Worm (Caenorhabditis elegans): ENCODE data around the gene Y46G5A.22.

Y46G5A.22 gene

DNA sequence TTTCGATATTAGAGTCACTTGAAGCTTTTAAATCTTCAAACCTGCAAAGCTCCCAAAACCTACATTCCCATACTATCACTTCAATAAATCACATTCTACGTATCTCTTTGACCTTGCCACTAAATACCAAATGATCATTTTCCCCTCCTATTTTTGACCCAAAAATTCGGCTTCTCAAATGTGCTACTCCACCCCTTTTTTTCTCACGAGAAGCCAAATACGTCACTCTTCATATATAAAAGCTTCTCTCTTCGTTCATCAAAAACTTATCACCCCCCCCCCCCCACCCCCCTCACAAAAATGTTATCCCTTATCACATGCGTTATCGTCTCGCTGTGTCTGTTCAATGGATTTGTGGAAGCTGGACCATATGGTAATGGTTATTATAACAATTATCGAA, 8.4 kb upstream of the Y46G5A.22 start, which contains the start of gene Y46G5A.38:
Gene Y46G5A.38 (plus strand): TSS at position 301 of the 400 bp plus-strand sequence.
- no peak for TF ChIP-seq mxl-3 (GFP tag; optimal IDR thresholded peaks at IDR 0.05)
- TF ChIP-seq zfp-2 (tag; optimal IDR thresholded peaks at IDR 0.05): no peak
- TF ChIP-seq dve-1 (tag; optimal IDR thresholded peaks at IDR 0.05; ENCODE audit: insufficient read depth): no peak
- no peak for TF ChIP-seq Y105C5A.15 (GFP tag; IDR thresholded peaks at IDR 0.05)
- no peak for TF ChIP-seq nhr-76 (tag; optimal IDR thresholded peaks at IDR 0.05)
- no peak for TF ChIP-seq rbr-2 (tag; optimal IDR thresholded peaks at IDR 0.05)
- no peak for TF ChIP-seq nhr-237 (tag; optimal IDR thresholded peaks at IDR 0.05)
- TF ChIP-seq spr-1 (tag; optimal IDR thresholded peaks at IDR 0.05): no peak
- TF ChIP-seq dmd-6 (GFP tag; IDR thresholded peaks at IDR 0.05): no peak
- TF ChIP-seq ztf-7 (tag; optimal IDR thresholded peaks at IDR 0.05): no peak
- no peak for TF ChIP-seq mdl-1 (tag; optimal IDR thresholded peaks at IDR 0.05)
- no peak for TF ChIP-seq fkh-10 (GFP tag; optimal IDR thresholded peaks at IDR 0.05)
- TF ChIP-seq ceh-20 (GFP tag; IDR thresholded peaks at IDR 0.05): no peak
- no peak for TF ChIP-seq aly-2 (tag; optimal IDR thresholded peaks at IDR 0.05)
- TF ChIP-seq lin-15B (tag; optimal IDR thresholded peaks at IDR 0.05): no peak
- no peak for TF ChIP-seq daf-19 (GFP tag; conservative IDR thresholded peaks at IDR 0.05)
- no peak for TF ChIP-seq lim-7 (GFP tag; IDR thresholded peaks at IDR 0.05)
- no peak for TF ChIP-seq hlh-11 (tag; optimal IDR thresholded peaks at IDR 0.05)
- no peak for TF ChIP-seq F37D6.2 (tag; optimal IDR thresholded peaks at IDR 0.05)

DNA sequence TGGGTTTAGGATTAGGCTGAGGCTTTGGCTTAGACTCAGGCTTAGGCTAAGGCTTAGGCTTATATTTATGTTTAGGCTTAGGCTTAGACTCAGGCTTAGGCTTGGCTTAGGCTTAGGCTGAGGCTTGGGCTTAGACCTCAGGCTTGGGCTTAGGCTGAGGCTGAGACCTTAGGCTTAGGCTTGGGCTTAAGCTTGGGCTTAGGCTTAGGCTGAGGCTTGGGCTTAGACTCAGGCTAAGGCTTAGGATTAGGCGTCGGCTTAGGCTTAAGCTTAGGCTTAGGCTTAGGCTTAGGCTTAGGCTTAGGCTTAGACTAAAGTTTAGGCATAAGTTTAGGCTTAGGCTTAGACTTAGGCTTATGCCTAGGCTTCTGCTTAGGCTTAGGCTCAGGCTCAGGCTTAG, 6.1 kb upstream of the Y46G5A.22 start:
- peak; percentile 77 for TF ChIP-seq aha-1 (tag)
- TF ChIP-seq daf-8 (GFP tag; IDR thresholded peaks at IDR 0.05): no peak
- no peak for TF ChIP-seq nhr-77 (tag; optimal IDR thresholded peaks at IDR 0.05)
- TF ChIP-seq F26F4.8 (GFP tag; conservative IDR thresholded peaks at IDR 0.05): 0 out of 2 replicates have a peak, but pooled peaks have one; percentile 39
- 0 out of 2 replicates have a peak, but pooled peaks have one; percentile 24 for TF ChIP-seq hmg-1.1 (GFP tag; IDR thresholded peaks at IDR 0.05)

ce11 chrII:12823437-12823836, 5.0 kb upstream of the Y46G5A.22 start, which contains the start of gene Y46G5A.36:
Y46G5A.36 (plus strand) TSS chrII:12823679.
- no peak for TF ChIP-seq aly-2 (tag; optimal IDR thresholded peaks at IDR 0.05)
- no peak for TF ChIP-seq lin-15B (tag; optimal IDR thresholded peaks at IDR 0.05)
- peak in 1 of 2 experiments; percentile 34 for TF ChIP-seq mdl-1 (tag; optimal IDR thresholded peaks at IDR 0.05)
- TF ChIP-seq mxl-3 (GFP tag; optimal IDR thresholded peaks at IDR 0.05): peak; percentile 59
- peak; percentile 87 for TF ChIP-seq dve-1 (tag; optimal IDR thresholded peaks at IDR 0.05; ENCODE audit: insufficient read depth)
- TF ChIP-seq php-3 (GFP tag; IDR thresholded peaks at IDR 0.05): peak; percentile 54; the same call in 1 of the 2 replicates
- TF ChIP-seq ceh-32 (tag; optimal IDR thresholded peaks at IDR 0.05; ENCODE audit: poor library complexity): no peak
- TF ChIP-seq hlh-30 (tag; optimal IDR thresholded peaks at IDR 0.05; ENCODE audit: insufficient read depth): peak; percentile 75
- TF ChIP-seq Y75B8A.6 (GFP tag; IDR thresholded peaks at IDR 0.05): no peak
- peak; percentile 82 for TF ChIP-seq pqm-1 (tag; optimal IDR thresholded peaks at IDR 0.05)
- TF ChIP-seq nhr-41 (GFP tag; IDR thresholded peaks at IDR 0.05): no peak
- TF ChIP-seq nhr-42 (GFP tag; IDR thresholded peaks at IDR 0.05): no peak
- TF ChIP-seq nhr-28 (tag; optimal IDR thresholded peaks at IDR 0.05): peak; percentile 77
- peak; percentile 42 for TF ChIP-seq dmd-6 (GFP tag; IDR thresholded peaks at IDR 0.05)
- TF ChIP-seq daf-16 (GFP tag; optimal IDR thresholded peaks at IDR 0.05): no peak
- TF ChIP-seq daf-16 (tag; optimal IDR thresholded peaks at IDR 0.05): peak; percentile 89
- peak; percentile 59 for TF ChIP-seq hlh-11 (tag; optimal IDR thresholded peaks at IDR 0.05)

DNA sequence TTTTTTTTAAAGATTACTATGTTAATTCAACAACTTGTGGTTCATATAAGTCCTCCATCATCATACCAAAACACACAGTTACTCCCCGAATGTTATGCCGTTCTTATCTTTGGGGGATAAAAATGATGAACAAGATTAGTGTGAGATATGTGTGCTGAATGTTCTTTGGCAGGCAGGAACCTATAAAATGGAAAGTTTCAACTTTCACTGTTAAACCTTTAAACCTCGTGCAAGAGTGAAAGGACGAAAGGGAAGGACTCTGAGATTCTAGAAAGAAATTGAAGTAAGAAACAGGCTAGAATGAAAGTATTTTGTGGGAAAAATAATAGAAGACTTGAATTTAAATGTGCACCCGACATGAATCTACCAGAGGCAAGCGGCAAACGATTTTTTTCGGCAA, 1.6 kb upstream of the Y46G5A.22 start:
- TF ChIP-seq ceh-20 (GFP tag; IDR thresholded peaks at IDR 0.05) (no peak), ZK337.2 (GFP tag; IDR thresholded peaks at IDR 0.05) (no peak), nhr-111 (GFP tag; optimal IDR thresholded peaks at IDR 0.05) (no peak), F10B5.3 (tag; optimal IDR thresholded peaks at IDR 0.05) (no peak), lin-1 (GFP tag; IDR thresholded peaks at IDR 0.05) (no peak), mep-1 (tag; optimal IDR thresholded peaks at IDR 0.05) (no peak), ztf-7 (tag; optimal IDR thresholded peaks at IDR 0.05) (no peak), sdz-12 (GFP tag; optimal IDR thresholded peaks at IDR 0.05) (no peak), zip-11 (GFP tag; IDR thresholded peaks at IDR 0.05) (no peak), unc-39 (tag; optimal IDR thresholded peaks at IDR 0.05) (no peak), nhr-28 (tag; optimal IDR thresholded peaks at IDR 0.05) (no peak), nhr-237 (tag; optimal IDR thresholded peaks at IDR 0.05) (no peak), zfp-3 (GFP tag; conservative IDR thresholded peaks at IDR 0.05) (no peak), egl-27 (tag; optimal IDR thresholded peaks at IDR 0.05) (no peak)

All from whole organism, L4 larva.